Worm (Caenorhabditis elegans) whole organism, mixed stage, embryonic: ENCODE data around the gene tsen-34.
"Not testable (repeated sequence)": the region's sequence is repeated elsewhere in the genome, so short reads cannot be mapped to it uniquely, and the experiment has no call there.

Experiments used
- M03D4.4 ChIP-seq: sonication (generic microtip); optimal IDR thresholded peaks from 2 replicates; lab custom pipeline; 2017; ENCODE audit warnings: mild to moderate bottlenecking, missing genetic modification characterization, missing compliant biosample characterization
- bed-3 ChIP-seq: fragments of 200-800 bp; sonication (Bioruptor generic); optimal IDR thresholded peaks from 3 replicates; lab custom pipeline; 2018; ENCODE audit warnings: mild to moderate bottlenecking, missing genetic modification characterization, moderate library complexity, missing compliant biosample characterization
- blmp-1 ChIP-seq: fragments of 150-350 bp; optimal IDR thresholded peaks from 2 replicates; lab custom pipeline; 2014; ENCODE audit warnings: missing biosample characterization, missing genetic modification characterization
- ceh-39 ChIP-seq: fragments of 150-350 bp; optimal IDR thresholded peaks from 2 replicates; lab custom pipeline; 2014; ENCODE audit warnings: missing biosample characterization, missing genetic modification characterization
- ces-1 ChIP-seq: fragments of 150-350 bp; optimal IDR thresholded peaks from 2 replicates; lab custom pipeline; 2014; ENCODE audit warnings: missing biosample characterization, missing genetic modification reagents, missing genetic modification characterization
- cnd-1 ChIP-seq: fragments of 200-800 bp; sonication (Bioruptor generic); optimal IDR thresholded peaks from 2 replicates; lab custom pipeline; 2018; ENCODE audit warnings: mild to moderate bottlenecking, missing genetic modification characterization, missing compliant biosample characterization
- elt-3 ChIP-seq: fragments of 150-350 bp; optimal IDR thresholded peaks from 2 replicates; lab custom pipeline; 2014; ENCODE audit warnings: missing biosample characterization, missing genetic modification characterization
- flh-1 ChIP-seq: fragments of 200-800 bp; sonication (Bioruptor generic); optimal IDR thresholded peaks from 2 replicates; lab custom pipeline; 2018; ENCODE audit warnings: mild to moderate bottlenecking, missing genetic modification characterization, moderate library complexity, missing compliant biosample characterization
- ham-2 ChIP-seq: fragments of 200-800 bp; sonication (Bioruptor generic); optimal IDR thresholded peaks from 2 replicates; lab custom pipeline; 2018; ENCODE audit warnings: mild to moderate bottlenecking, missing genetic modification characterization, missing compliant biosample characterization
- hlh-1 ChIP-seq: fragments of 150-350 bp; optimal IDR thresholded peaks from 2 replicates; lab custom pipeline; 2014; ENCODE audit warnings: missing biosample characterization, missing genetic modification reagents, missing genetic modification characterization
- lin-13 ChIP-seq: fragments of 150-350 bp; optimal IDR thresholded peaks from 2 replicates; lab custom pipeline; 2014; ENCODE audit warnings: missing biosample characterization, missing genetic modification characterization
- lin-32 ChIP-seq: fragments of 200-800 bp; sonication (Bioruptor generic); optimal IDR thresholded peaks from 2 replicates; lab custom pipeline; 2018; ENCODE audit warnings: mild to moderate bottlenecking, missing genetic modification characterization, missing compliant biosample characterization
- lsy-2 ChIP-seq: fragments of 150-350 bp; optimal IDR thresholded peaks from 2 replicates; lab custom pipeline; 2014; ENCODE audit warnings: missing biosample characterization, missing genetic modification characterization
- mab-5 ChIP-seq: fragments of 150-350 bp; optimal IDR thresholded peaks from 2 replicates; lab custom pipeline; 2014; ENCODE audit warnings: missing biosample characterization, missing genetic modification characterization
- mep-1 ChIP-seq: fragments of 150-350 bp; optimal IDR thresholded peaks from 2 replicates; lab custom pipeline; 2017; ENCODE audit warnings: missing biosample characterization, missing genetic modification reagents, missing genetic modification characterization, inconsistent platforms
- mls-2 ChIP-seq: sonication (generic microtip); optimal IDR thresholded peaks from 2 replicates; lab custom pipeline; 2016; ENCODE audit warnings: mild to moderate bottlenecking, missing genetic modification characterization, moderate library complexity, missing compliant biosample characterization
- nhr-12 ChIP-seq: fragments of 150-350 bp; optimal IDR thresholded peaks from 2 replicates; lab custom pipeline; 2014; ENCODE audit warnings: missing biosample characterization, missing genetic modification characterization
- nhr-2 ChIP-seq: fragments of 150-350 bp; optimal IDR thresholded peaks from 2 replicates; lab custom pipeline; 2014; ENCODE audit warnings: missing biosample characterization, missing genetic modification characterization
- nhr-237 ChIP-seq: fragments of 150-350 bp; optimal IDR thresholded peaks from 2 replicates; lab custom pipeline; 2014; ENCODE audit warnings: missing biosample characterization, missing genetic modification characterization
- nhr-28 ChIP-seq: fragments of 150-350 bp; optimal IDR thresholded peaks from 2 replicates; lab custom pipeline; 2014; ENCODE audit warnings: missing biosample characterization, missing genetic modification characterization
- nhr-76 ChIP-seq: sonication (generic microtip); optimal IDR thresholded peaks from 2 replicates; lab custom pipeline; 2017; ENCODE audit warnings: missing biosample characterization, missing genetic modification characterization
- pha-4 ChIP-seq: fragments of 150-350 bp; optimal IDR thresholded peaks from 2 replicates; lab custom pipeline; 2018; ENCODE audit warnings: missing biosample characterization, missing genetic modification reagents, missing genetic modification characterization
- sem-2 ChIP-seq: fragments of 200-800 bp; sonication (Bioruptor generic); optimal IDR thresholded peaks from 2 replicates; lab custom pipeline; 2018; ENCODE audit warnings: mild to moderate bottlenecking, missing genetic modification characterization, missing compliant biosample characterization
- snpc-4 ChIP-seq: fragments of 150-350 bp; optimal IDR thresholded peaks from 2 replicates; lab custom pipeline; 2014; ENCODE audit warnings: missing biosample characterization, missing genetic modification characterization
- sptf-1 ChIP-seq: sonication (generic microtip); optimal IDR thresholded peaks from 2 replicates; lab custom pipeline; 2017; ENCODE audit warnings: mild to moderate bottlenecking, missing genetic modification characterization, moderate library complexity, missing compliant biosample characterization
- tbx-8 ChIP-seq: fragments of 200-800 bp; sonication (Bioruptor generic); optimal IDR thresholded peaks from 2 replicates; lab custom pipeline; 2018; ENCODE audit warnings: mild to moderate bottlenecking, missing genetic modification characterization, moderate library complexity, missing compliant biosample characterization
- unc-120 ChIP-seq: sonication (generic microtip); optimal IDR thresholded peaks from 2 replicates; lab custom pipeline; 2017; ENCODE audit warnings: missing genetic modification characterization, missing compliant biosample characterization; ENCODE audit not compliant: poor library complexity, severe bottlenecking
- zip-8 ChIP-seq: fragments of 150-350 bp; optimal IDR thresholded peaks from 2 replicates; lab custom pipeline; 2014; ENCODE audit warnings: missing biosample characterization, missing genetic modification characterization

Gene tsen-34

DNA sequence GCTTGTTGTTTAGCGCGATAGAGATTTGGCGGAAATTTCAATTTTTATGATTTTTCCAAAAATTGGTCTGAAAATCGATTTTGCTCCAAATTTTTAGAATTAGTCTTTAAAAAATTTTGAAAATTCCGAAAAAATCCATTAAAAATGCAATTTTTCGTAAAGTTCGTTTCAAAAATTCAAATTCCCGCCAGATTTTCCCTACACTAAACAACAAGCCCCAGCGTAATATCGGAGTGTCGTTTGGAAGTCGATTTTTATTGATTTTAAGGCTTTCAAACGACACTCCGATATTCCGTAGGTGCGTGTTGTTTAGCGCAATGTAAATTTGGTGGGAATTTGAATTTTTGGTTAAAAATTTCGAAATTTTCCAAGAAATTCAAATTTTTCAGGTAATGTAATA is 1.6 kb upstream of the tsen-34 start:
- no peak for TF ChIP-seq M03D4.4 (tag; lab: Kevin White, UChicago)
- no peak for TF ChIP-seq ham-2 (GFP tag; lab: Kevin White, UChicago)
- TF ChIP-seq sem-2 (GFP tag; lab: Kevin White, UChicago) = no peak
- TF ChIP-seq, all 35 proteins: peak for 0

ce11 chrIV:4177560-4177959 is 697 bp upstream of the tsen-34 start:
- TF ChIP-seq mls-2 (tag; lab: Kevin White, UChicago) = no peak
- TF ChIP-seq ces-1 (GFP tag; lab: Kevin White, UChicago) = no peak
- TF ChIP-seq M03D4.4 (tag; lab: Kevin White, UChicago) = no peak
- TF ChIP-seq mep-1 (tag; lab: Kevin White, UChicago) = no peak
- TF ChIP-seq lsy-2 (tag; lab: Kevin White, UChicago) = no peak
- no peak for TF ChIP-seq elt-3 (tag; lab: Kevin White, UChicago)

DNA sequence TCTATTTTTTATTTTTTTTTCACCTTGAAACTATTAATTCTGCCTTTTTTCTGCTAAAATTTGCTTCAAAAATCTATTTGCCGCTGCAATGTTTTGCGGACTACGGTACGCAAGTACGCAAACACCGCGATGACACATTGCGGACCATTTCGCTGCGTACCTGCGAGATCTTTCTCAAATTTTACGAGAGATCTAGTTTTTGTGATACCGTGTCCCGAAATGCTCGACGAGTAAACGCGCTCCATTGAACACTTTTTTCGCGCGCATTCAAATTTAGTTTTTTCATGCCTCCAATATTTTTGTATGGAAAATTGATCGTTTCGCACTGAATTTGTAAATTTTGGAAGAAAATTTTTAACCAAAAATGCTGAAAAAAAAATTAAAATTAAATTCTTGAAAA is 6.5 kb downstream of the tsen-34 start:
- TF ChIP-seq lsy-2 (tag; lab: Kevin White, UChicago) = peak; percentile 62
- TF ChIP-seq, all 35 proteins: peak for 1; not testable (repeated sequence) for 34

DNA sequence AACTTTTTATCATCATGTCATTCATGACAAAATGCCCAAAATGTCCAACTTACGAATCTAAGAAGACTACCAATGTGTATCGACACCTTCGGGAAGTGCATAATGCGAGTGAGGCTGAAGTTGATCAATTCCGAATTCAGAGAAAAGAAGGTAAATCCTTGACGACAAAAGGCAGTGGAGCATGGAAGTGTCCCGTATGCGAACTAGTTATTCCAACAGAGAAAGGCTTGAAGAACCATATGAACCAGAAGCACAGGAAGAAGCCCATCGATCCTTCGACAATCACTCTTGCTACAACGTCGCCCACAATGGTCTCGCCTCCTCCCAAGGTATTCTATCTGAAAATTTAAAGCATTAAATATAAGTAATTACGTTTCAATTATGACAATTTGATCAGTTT is 7.8 kb downstream of the tsen-34 start, which contains the start of gene K08D10.11:
Gene K08D10.11, minus strand, starts transcription at position 101 of the 400 bp plus-strand sequence.
- not testable (repeated sequence) for TF ChIP-seq sptf-1, unc-120, zip-8 (tag; lab: Kevin White, UChicago)
- TF ChIP-seq, all 35 proteins: peak for 0; not testable (repeated sequence) for 35

- TF ChIP-seq snpc-4, mep-1, M03D4.4 (tag; lab: Kevin White, UChicago): not testable (repeated sequence)
- TF ChIP-seq, all 35 proteins: peak for 0; not testable (repeated sequence) for 35
These were observed 18.5 kb downstream of the tsen-34 start, which contains the start of gene K06B9.6 for ce11 chrIV:4196729-4197128. TSS of gene K06B9.6 (minus strand) at chrIV:4196829.

DNA sequence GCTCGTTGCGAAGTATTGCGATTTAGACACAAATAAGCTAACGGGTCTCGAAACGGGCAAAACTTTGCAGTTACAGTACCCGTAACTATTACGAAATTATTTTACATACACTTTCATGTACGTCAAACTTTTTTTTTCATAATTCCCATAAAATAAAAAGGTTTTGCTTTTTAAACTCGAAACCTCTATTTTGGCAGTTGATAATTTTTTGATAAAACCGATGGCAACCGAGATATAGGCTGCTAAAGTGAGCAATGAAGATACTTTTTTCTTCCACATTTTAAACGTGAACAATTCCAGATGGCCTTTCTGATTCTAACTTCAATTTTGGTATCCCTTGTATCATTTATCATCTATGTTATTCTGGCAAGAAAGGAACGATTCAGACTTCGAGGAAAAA is 18.9 kb downstream of the tsen-34 start, which contains the start of gene cyp-25A6:
Gene cyp-25A6, plus strand, starts transcription at position 301 of the 400 bp plus-strand sequence.
- not testable (repeated sequence) for TF ChIP-seq tbx-8 (GFP tag; lab: Kevin White, UChicago); hlh-1 (tag; lab: Kevin White, UChicago); snpc-4 (tag; lab: Kevin White, UChicago)

ce11 chrIV:4204275-4204674 is 26.0 kb downstream of the tsen-34 start, which contains the start of gene pax-2:
TSS of gene pax-2 (minus strand) at chrIV:4204375.
- TF ChIP-seq zip-8 (tag; lab: Kevin White, UChicago) (peak; percentile 75), cnd-1 (tag; lab: Kevin White, UChicago) (no peak), ceh-39 (tag; lab: Kevin White, UChicago) (no peak), blmp-1 (no peak)

DNA sequence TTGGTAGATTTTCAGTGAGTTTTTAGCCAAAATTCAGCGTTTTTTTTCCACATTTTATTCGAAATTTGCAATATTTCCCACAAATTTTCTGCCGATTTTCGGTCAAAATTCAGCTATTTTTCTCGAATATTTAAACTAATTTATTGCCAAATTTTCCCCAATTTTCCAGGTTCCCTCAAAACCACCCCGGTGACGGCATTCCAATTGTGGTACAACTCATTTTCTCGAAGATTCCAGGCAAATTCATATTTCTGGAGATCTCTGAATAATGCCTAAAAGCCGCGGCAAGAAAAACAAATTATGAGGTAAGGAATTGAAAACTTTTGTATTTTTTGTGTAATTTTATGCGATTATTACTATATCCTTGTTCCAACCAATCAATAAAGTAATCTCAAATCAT is 28.8 kb downstream of the tsen-34 start, which contains the start of gene osgn-1:
Gene osgn-1, plus strand, starts transcription at position 301 of the 400 bp plus-strand sequence.
- no peak for TF ChIP-seq cnd-1 (tag; lab: Kevin White, UChicago)
- no peak for TF ChIP-seq mep-1 (tag; lab: Kevin White, UChicago)
- TF ChIP-seq mab-5 (tag; lab: Kevin White, UChicago) = no peak
- TF ChIP-seq flh-1 (GFP tag; lab: Kevin White, UChicago) = no peak
- TF ChIP-seq lin-32 (GFP tag; lab: Kevin White, UChicago) = no peak
- TF ChIP-seq elt-3 (tag; lab: Kevin White, UChicago) = no peak
- no peak for TF ChIP-seq zip-8 (tag; lab: Kevin White, UChicago)
- TF ChIP-seq blmp-1 = no peak
- no peak for TF ChIP-seq nhr-2 (tag; lab: Kevin White, UChicago)
- TF ChIP-seq nhr-76 (tag; lab: Kevin White, UChicago) = no peak
- no peak for TF ChIP-seq nhr-237 (tag; lab: Kevin White, UChicago)
- no peak for TF ChIP-seq nhr-12 (tag; lab: Kevin White, UChicago)
- TF ChIP-seq bed-3 (GFP tag; lab: Kevin White, UChicago) = no peak
- no peak for TF ChIP-seq lin-13 (tag; lab: Kevin White, UChicago)
- no peak for TF ChIP-seq pha-4 (tag; lab: Kevin White, UChicago)
- no peak for TF ChIP-seq nhr-28 (tag; lab: Kevin White, UChicago)
